Worm (Caenorhabditis elegans): ENCODE measurements around the gene bus-19.

Gene bus-19

DNA sequence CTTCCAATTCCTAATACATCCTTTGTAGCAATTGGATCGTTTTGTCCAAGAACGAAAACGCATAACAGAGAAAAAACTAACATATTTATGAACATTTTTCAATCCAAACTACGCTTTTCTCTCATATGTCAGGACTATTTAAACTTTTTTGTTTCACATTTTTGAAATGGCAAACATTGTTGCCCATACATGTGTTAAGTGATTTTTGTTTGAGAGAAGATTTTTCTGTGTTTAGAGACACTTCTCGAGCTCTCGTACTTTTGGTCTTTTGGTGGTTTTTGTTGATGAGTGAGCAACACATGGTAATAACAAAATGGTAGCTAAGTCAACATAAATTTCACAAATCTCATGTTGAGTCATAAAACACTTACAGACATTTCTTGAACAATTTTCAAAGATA is 33.2 kb downstream of the bus-19 start, which contains the start of gene ttr-28:
TSS of gene ttr-28 (minus strand) at position 101 of the 400 bp plus-strand sequence.
- TF ChIP-seq Y5F2A.4 (GFP tag; optimal IDR thresholded peaks at IDR 0.05), result no peak
- TF ChIP-seq lin-1 (GFP tag; IDR thresholded peaks at IDR 0.05), result no peak
- no peak for TF ChIP-seq nhr-25 (tag; optimal IDR thresholded peaks at IDR 0.05; ENCODE audit: borderline replicate concordance, insufficient read depth)
- peak in 1 of 2 experiments; percentile 79 for TF ChIP-seq unc-62 (GFP tag; optimal IDR thresholded peaks at IDR 0.05 in 1 of 2)
- TF ChIP-seq unc-62 (tag; optimal IDR thresholded peaks at IDR 0.05), result no peak

- no peak for TF ChIP-seq nhr-28 (tag; optimal IDR thresholded peaks at IDR 0.05)
- peak in 1 of 2 experiments; percentile 18 for TF ChIP-seq unc-62 (GFP tag; optimal IDR thresholded peaks at IDR 0.05 in 1 of 2)
- TF ChIP-seq unc-62 (tag; optimal IDR thresholded peaks at IDR 0.05), result no peak
These were observed 34.9 kb downstream of the bus-19 start, which contains the start of gene ttr-29 for ce11 chrV:12906732-12907131. Gene ttr-29 (minus strand): TSS chrV:12906832.

DNA sequence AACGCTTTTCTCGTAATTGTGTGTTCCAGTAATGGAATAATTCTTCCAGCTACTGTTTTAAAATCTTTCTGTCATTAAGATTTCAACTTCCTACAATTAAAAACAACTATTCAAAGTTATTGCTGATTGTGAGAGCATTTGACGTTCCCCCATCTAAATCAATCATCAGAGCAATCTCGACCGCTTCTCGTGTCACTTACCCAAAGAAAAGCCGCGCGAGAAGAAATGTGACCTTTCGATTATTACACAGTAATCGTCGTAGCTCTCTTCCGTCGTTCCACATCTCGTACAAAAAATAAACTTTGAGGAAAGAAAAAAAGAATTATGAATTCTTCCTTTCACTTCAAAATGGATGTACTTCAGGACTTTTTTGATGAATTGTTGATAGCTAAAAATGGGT is 35.6 kb downstream of the bus-19 start:
- no peak for TF ChIP-seq hlh-30 (tag; optimal IDR thresholded peaks at IDR 0.05; ENCODE audit: insufficient read depth)
- no peak for TF ChIP-seq spr-1 (tag; optimal IDR thresholded peaks at IDR 0.05)
- no peak for TF ChIP-seq ctbp-1 (GFP tag; IDR thresholded peaks at IDR 0.05)
- TF ChIP-seq set-16 (GFP tag; IDR thresholded peaks at IDR 0.05), result no peak
- no peak for TF ChIP-seq attf-4 (tag; optimal IDR thresholded peaks at IDR 0.05)
- no peak for TF ChIP-seq sdz-12 (GFP tag; optimal IDR thresholded peaks at IDR 0.05)

- TF ChIP-seq daf-8 (GFP tag; IDR thresholded peaks at IDR 0.05) (no peak), unc-130 (GFP tag; optimal IDR thresholded peaks at IDR 0.05) (no peak), hlh-30 (tag; optimal IDR thresholded peaks at IDR 0.05; ENCODE audit: insufficient read depth) (no peak), nhr-76 (tag; optimal IDR thresholded peaks at IDR 0.05) (no peak), nhr-102 (tag; optimal IDR thresholded peaks at IDR 0.05) (no peak), nhr-48 (tag; optimal IDR thresholded peaks at IDR 0.05) (no peak), tra-1 (GFP tag; IDR thresholded peaks at IDR 0.05) (no peak), zfp-3 (GFP tag; conservative IDR thresholded peaks at IDR 0.05) (no peak), jun-1 (tag; optimal IDR thresholded peaks at IDR 0.05) (no peak), hmg-1.1 (GFP tag; IDR thresholded peaks at IDR 0.05) (0 out of 2 replicates have a peak, but pooled peaks have one; percentile 19), zip-2 (tag; optimal IDR thresholded peaks at IDR 0.05) (no peak), nhr-25 (tag; optimal IDR thresholded peaks at IDR 0.05; ENCODE audit: borderline replicate concordance, insufficient read depth) (no peak), Y5F2A.4 (GFP tag; optimal IDR thresholded peaks at IDR 0.05) (no peak), saeg-2 (GFP tag; IDR thresholded peaks at IDR 0.05) (peak; percentile 70; the same call in 1 of the 2 replicates), mes-2 (tag; optimal IDR thresholded peaks at IDR 0.05; ENCODE audit: poor library complexity, severe bottlenecking) (no peak), pqm-1 (tag; optimal IDR thresholded peaks at IDR 0.05) (no peak), ZK546.5 (tag; optimal IDR thresholded peaks at IDR 0.05) (no peak), mep-1 (tag; optimal IDR thresholded peaks at IDR 0.05) (no peak), Y105C5A.15 (GFP tag; IDR thresholded peaks at IDR 0.05) (no peak), lir-3 (tag; optimal IDR thresholded peaks at IDR 0.05) (no peak), F44E2.7 (GFP tag; IDR thresholded peaks at IDR 0.05) (no peak), ZK337.2 (GFP tag; IDR thresholded peaks at IDR 0.05) (no peak), T26A8.4 (GFP tag; IDR thresholded peaks at IDR 0.05) (no peak), sdz-12 (GFP tag; optimal IDR thresholded peaks at IDR 0.05) (no peak), nhr-11 (tag; optimal IDR thresholded peaks at IDR 0.05) (no peak), snpc-4 (tag; optimal IDR thresholded peaks at IDR 0.05) (no peak), mdt-29 (GFP tag; IDR thresholded peaks at IDR 0.05) (no peak), duxl-1 (tag; optimal IDR thresholded peaks at IDR 0.05; ENCODE audit: poor library complexity) (no peak), hlh-11 (tag; optimal IDR thresholded peaks at IDR 0.05) (peak; percentile 53), aly-2 (tag; optimal IDR thresholded peaks at IDR 0.05) (no peak), spr-1 (tag; optimal IDR thresholded peaks at IDR 0.05) (no peak), nhr-111 (GFP tag; optimal IDR thresholded peaks at IDR 0.05) (no peak), php-3 (GFP tag; IDR thresholded peaks at IDR 0.05) (no peak), nhr-6 (tag; optimal IDR thresholded peaks at IDR 0.05) (no peak), aha-1 (tag) (peak; percentile 65), lin-1 (GFP tag; IDR thresholded peaks at IDR 0.05) (no peak), F10B5.3 (tag; optimal IDR thresholded peaks at IDR 0.05) (no peak), hif-1 (tag; optimal IDR thresholded peaks at IDR 0.05) (no peak), fkh-10 (GFP tag; optimal IDR thresholded peaks at IDR 0.05) (no peak)
These were observed 36.8 kb downstream of the bus-19 start for ce11 chrV:12908614-12909013.

Measured in whole organism, L4 larva.